Fruit fly (Drosophila melanogaster): ENCODE measurements around the gene bnl.

- TF ChIP-seq Dif (GFP tag; optimal IDR thresholded peaks at IDR 0.05; ENCODE audit: partially characterized antibody) (no peak), sage (GFP tag; optimal IDR thresholded peaks at IDR 0.05) (no peak), Vsx2 (GFP tag; optimal IDR thresholded peaks at IDR 0.05; ENCODE audit: partially characterized antibody) (no peak), usp (GFP tag; optimal IDR thresholded peaks at IDR 0.05) (no peak)
Observed at dm6 chr3R:19803539-19803938, 33.1 kb downstream of the bnl start.
